Fruit fly (Drosophila melanogaster) whole organism, pupa: ENCODE measurements around the gene CG8813.

ENCODE experiments used
- CG13204 ChIP-seq: fragments of 200-800 bp; sonication (Bioruptor generic); optimal IDR thresholded peaks from 2 replicates; lab custom pipeline; 2018; ENCODE audit warnings: missing biosample characterization, mild to moderate bottlenecking, missing genetic modification characterization, moderate library complexity
- CG15710 ChIP-seq: fragments of 200-800 bp; sonication (Bioruptor generic); optimal IDR thresholded peaks from 2 replicates; lab custom pipeline; 2018; ENCODE audit warnings: missing biosample characterization, mild to moderate bottlenecking, missing genetic modification characterization, moderate library complexity
- CG4496 ChIP-seq: fragments of 200-800 bp; sonication (Bioruptor generic); IDR thresholded peaks from 3 replicates; pipeline ENCODE4 v1.3.6; 2022; ENCODE audit warnings: missing biosample characterization, missing genetic modification characterization
- CG8301 ChIP-seq: fragments of 200-800 bp; sonication (Bioruptor generic); optimal IDR thresholded peaks from 2 replicates; lab custom pipeline; 2018; ENCODE audit warnings: missing biosample characterization, mild to moderate bottlenecking, missing genetic modification characterization
- EcR ChIP-seq: fragments of 200-800 bp; sonication (Bioruptor generic); optimal IDR thresholded peaks from 3 replicates; lab custom pipeline; 2019; ENCODE audit warnings: missing biosample characterization, missing genetic modification characterization, mild to moderate bottlenecking, moderate library complexity, missing genetic modification reagents
- Pif1B ChIP-seq: fragments of 200-800 bp; sonication (Bioruptor generic); optimal IDR thresholded peaks from 3 replicates; lab custom pipeline; 2016; ENCODE audit warnings: missing biosample characterization, missing genetic modification characterization
- fd96Ca ChIP-seq: fragments of 200-800 bp; sonication (Bioruptor generic); IDR thresholded peaks from 3 replicates; pipeline ENCODE4 v1.3.6; 2022; ENCODE audit warnings: missing biosample characterization, missing genetic modification characterization
- gl ChIP-seq: fragments of 200-800 bp; sonication (Bioruptor generic); optimal IDR thresholded peaks from 2 replicates; lab custom pipeline; 2018; ENCODE audit warnings: missing biosample characterization, mild to moderate bottlenecking, missing genetic modification characterization

dm6 chr2L:2878859-2879258 lies 9.4 kb downstream of the CG8813 start, which contains the start of gene RabGGTb:
- TF ChIP-seq CG13204 (GFP tag; lab: Kevin White, UChicago) = no peak
- peak; percentile 83 for TF ChIP-seq CG4496 (GFP tag; lab: Robert Waterston, UW)
- no peak for TF ChIP-seq EcR (GFP tag; lab: Kevin White, UChicago)
- TF ChIP-seq CG15710 (tag; lab: Kevin White, UChicago) = peak; percentile 37
- peak; percentile 83 for TF ChIP-seq fd96Ca (GFP tag; lab: Robert Waterston, UW)
- TF ChIP-seq Pif1B = peak; percentile 11
- TF ChIP-seq CG8301 (tag; lab: Kevin White, UChicago) = peak; percentile 31
- TF ChIP-seq gl (tag; lab: Kevin White, UChicago) = no peak
